Worm (Caenorhabditis elegans): Measurements from ENCODE around the gene F18A1.7.

Gene F18A1.7

ce11 chrII:7613241-7613782 lies 50.2 kb downstream of the F18A1.7 start, which contains the start of the genes oig-4 and R07G3.7:
Gene oig-4 (plus strand): TSS chrII:7613541.
Gene R07G3.7 (minus strand): TSS chrII:7613732.
- TF ChIP-seq F13C5.2 (tag; optimal IDR thresholded peaks at IDR 0.05): no peak
- TF ChIP-seq pes-1 (GFP tag; IDR thresholded peaks at IDR 0.05): no peak
- TF ChIP-seq B0310.2 (tag; optimal IDR thresholded peaks at IDR 0.05): no peak
- no peak for TF ChIP-seq hmg-4 (GFP tag; optimal IDR thresholded peaks at IDR 0.05)
- TF ChIP-seq flt-1 (GFP tag; IDR thresholded peaks at IDR 0.05): no peak
- no peak for TF ChIP-seq hmbx-1 (tag; optimal IDR thresholded peaks at IDR 0.05)
- TF ChIP-seq tbx-37 (GFP tag; conservative IDR thresholded peaks at IDR 0.05): no peak
- TF ChIP-seq ets-7 (tag; optimal IDR thresholded peaks at IDR 0.05): no peak
- no peak for TF ChIP-seq sea-1 (GFP tag; conservative IDR thresholded peaks at IDR 0.05)
- TF ChIP-seq tbx-11 (GFP tag; IDR thresholded peaks at IDR 0.05): no peak
- TF ChIP-seq ceh-36 (tag; optimal IDR thresholded peaks at IDR 0.05): no peak
- no peak for TF ChIP-seq tra-4 (tag; optimal IDR thresholded peaks at IDR 0.05)
- TF ChIP-seq ceh-13 (GFP tag; optimal IDR thresholded peaks at IDR 0.05): no peak
- TF ChIP-seq scrt-1 (GFP tag; IDR thresholded peaks at IDR 0.05): no peak
- no peak for TF ChIP-seq aly-1 (tag; optimal IDR thresholded peaks at IDR 0.05)
- TF ChIP-seq ama-1 (optimal IDR thresholded peaks at IDR 0.05): no peak
- TF ChIP-seq hnd-1 (tag; optimal IDR thresholded peaks at IDR 0.05): no peak
